Fruit fly (Drosophila melanogaster) whole organism, embryonic: ENCODE data around the gene CG42395.
A peak's percentile ranks its signal among the peaks of the same experiment; 100 is the strongest.

Experiments used
- Atf3 ChIP-seq: fragments of 200-800 bp; sonication (Bioruptor generic); optimal IDR thresholded peaks from 3 replicates; lab custom pipeline; 2016; ENCODE audit warnings: missing biosample characterization, missing genetic modification characterization
- CG10147 ChIP-seq: fragments of 200-800 bp; sonication (Bioruptor generic); optimal IDR thresholded peaks from 2 replicates; lab custom pipeline; 2019; ENCODE audit warnings: missing biosample characterization, mild to moderate bottlenecking, missing genetic modification characterization, moderate library complexity
- CG10431 ChIP-seq: fragments of 200-800 bp; sonication (Bioruptor generic); optimal IDR thresholded peaks from 3 replicates; lab custom pipeline; 2018; ENCODE audit warnings: missing biosample characterization, mild to moderate bottlenecking, missing genetic modification characterization
- CG10654 ChIP-seq: fragments of 200-800 bp; sonication (Bioruptor generic); optimal IDR thresholded peaks from 2 replicates; lab custom pipeline; 2016; ENCODE audit warnings: missing biosample characterization, missing genetic modification characterization
- CG11085 ChIP-seq: fragments of 200-800 bp; sonication (Bioruptor generic); IDR thresholded peaks from 2 replicates; pipeline ENCODE4 v1.3.6; 2022; ENCODE audit warnings: missing biosample characterization, missing genetic modification characterization
- CG11696 ChIP-seq: fragments of 200-800 bp; sonication (Bioruptor generic); IDR thresholded peaks from 2 replicates; pipeline ENCODE4 v1.3.6; 2022; ENCODE audit warnings: missing biosample characterization, missing genetic modification characterization
- CG12236 ChIP-seq: fragments of 200-800 bp; sonication (Bioruptor generic); optimal IDR thresholded peaks from 2 replicates; lab custom pipeline; 2016; ENCODE audit warnings: missing biosample characterization, missing genetic modification characterization
- CG13775 ChIP-seq: fragments of 200-800 bp; sonication (Bioruptor generic); optimal IDR thresholded peaks from 3 replicates; lab custom pipeline; 2017; ENCODE audit warnings: missing biosample characterization, mild to moderate bottlenecking, missing genetic modification characterization
- CG14441 ChIP-seq: fragments of 200-800 bp; sonication (Bioruptor generic); IDR thresholded peaks from 2 replicates; pipeline ENCODE4 v1.3.6; 2022; ENCODE audit warnings: missing biosample characterization, missing genetic modification characterization
- CG16815 ChIP-seq: fragments of 200-800 bp; sonication (Bioruptor generic); optimal IDR thresholded peaks from 3 replicates; lab custom pipeline; 2017; ENCODE audit warnings: missing biosample characterization, mild to moderate bottlenecking, missing genetic modification characterization
- CG17612 ChIP-seq: fragments of 200-800 bp; sonication (Bioruptor generic); IDR thresholded peaks from 2 replicates; pipeline ENCODE4 v1.3.6; 2022; ENCODE audit warnings: missing biosample characterization, missing genetic modification characterization
- CG2202 ChIP-seq: fragments of 200-800 bp; sonication (Bioruptor generic); optimal IDR thresholded peaks from 2 replicates; lab custom pipeline; 2018; ENCODE audit warnings: missing biosample characterization, mild to moderate bottlenecking, missing genetic modification characterization
- CG2678 ChIP-seq: fragments of 200-800 bp; sonication (Bioruptor generic); optimal IDR thresholded peaks from 3 replicates; lab custom pipeline; 2019; ENCODE audit warnings: missing biosample characterization, mild to moderate bottlenecking, missing genetic modification characterization, moderate library complexity
- CG30403 ChIP-seq: fragments of 200-800 bp; sonication (Bioruptor generic); optimal IDR thresholded peaks from 3 replicates; lab custom pipeline; 2016; ENCODE audit warnings: missing biosample characterization, missing genetic modification characterization
- CG32767 ChIP-seq: fragments of 200-800 bp; sonication (Bioruptor generic); IDR thresholded peaks from 2 replicates; pipeline ENCODE4 v1.3.6; 2022; ENCODE audit warnings: missing biosample characterization, missing genetic modification characterization
- CG4617 ChIP-seq: fragments of 200-800 bp; sonication (Bioruptor generic); optimal IDR thresholded peaks from 3 replicates; lab custom pipeline; 2016; ENCODE audit warnings: missing biosample characterization, missing genetic modification characterization, borderline replicate concordance
- CG4730 ChIP-seq: fragments of 200-800 bp; sonication (Bioruptor generic); IDR thresholded peaks from 2 replicates; pipeline ENCODE4 v1.3.6; 2022; ENCODE audit warnings: missing biosample characterization, missing genetic modification characterization
- CG7556 ChIP-seq: fragments of 200-800 bp; sonication (Bioruptor generic); optimal IDR thresholded peaks from 2 replicates; lab custom pipeline; 2017; ENCODE audit warnings: missing biosample characterization, mild to moderate bottlenecking, missing genetic modification characterization
- CG8359 ChIP-seq: fragments of 200-800 bp; sonication (Bioruptor generic); optimal IDR thresholded peaks from 2 replicates; lab custom pipeline; 2017; ENCODE audit warnings: missing biosample characterization, mild to moderate bottlenecking, missing genetic modification characterization, borderline replicate concordance
- CG8924 ChIP-seq: fragments of 200-800 bp; optimal IDR thresholded peaks from 3 replicates; lab custom pipeline; 2019; ENCODE audit warnings: missing biosample characterization, mild to moderate bottlenecking, missing genetic modification characterization, moderate library complexity
- CHES-1-like ChIP-seq: fragments of 200-800 bp; sonication (Bioruptor generic); optimal IDR thresholded peaks from 2 replicates; lab custom pipeline; 2016; ENCODE audit warnings: missing biosample characterization, missing genetic modification characterization
- CTCF ChIP-seq: fragments of 200-800 bp; sonication (Bioruptor generic); optimal IDR thresholded peaks from 2 replicates; lab custom pipeline; 2017; ENCODE audit warnings: missing biosample characterization, mild to moderate bottlenecking, missing genetic modification characterization, moderate library complexity
- Dip2 ChIP-seq: fragments of 200-800 bp; sonication (Bioruptor generic); IDR thresholded peaks from 2 replicates; pipeline ENCODE4 v1.3.6; 2022; ENCODE audit warnings: missing biosample characterization, missing genetic modification characterization
- Lhr ChIP-seq: fragments of 200-800 bp; sonication (Bioruptor generic); optimal IDR thresholded peaks from 3 replicates; lab custom pipeline; 2017; ENCODE audit warnings: mild to moderate bottlenecking, missing biosample characterization, missing genetic modification reagents, missing genetic modification characterization
- Lim3 ChIP-seq: fragments of 200-800 bp; sonication (Bioruptor generic); IDR thresholded peaks from 2 replicates; pipeline ENCODE4 v1.3.6; 2022; ENCODE audit warnings: missing biosample characterization, missing genetic modification characterization
- MESR4 ChIP-seq: fragments of 200-800 bp; sonication (Bioruptor generic); optimal IDR thresholded peaks from 2 replicates; lab custom pipeline; 2018; ENCODE audit warnings: missing biosample characterization, mild to moderate bottlenecking, missing genetic modification characterization, moderate library complexity
- Nf-YB ChIP-seq: fragments of 200-800 bp; sonication (Bioruptor generic); optimal IDR thresholded peaks from 3 replicates; lab custom pipeline; 2019; ENCODE audit warnings: missing biosample characterization, mild to moderate bottlenecking, missing genetic modification characterization, moderate library complexity
- Sry-β ChIP-seq: fragments of 200-800 bp; sonication (Bioruptor generic); optimal IDR thresholded peaks from 2 replicates; lab custom pipeline; 2018; ENCODE audit warnings: missing biosample characterization, mild to moderate bottlenecking, missing genetic modification characterization, moderate library complexity
- Vsx1 ChIP-seq: fragments of 200-800 bp; sonication (Bioruptor generic); optimal IDR thresholded peaks from 2 replicates; lab custom pipeline; 2017; ENCODE audit warnings: missing biosample characterization, mild to moderate bottlenecking, missing genetic modification characterization, missing genetic modification reagents
- ab ChIP-seq: fragments of 200-800 bp; sonication (Bioruptor generic); optimal IDR thresholded peaks from 2 replicates; lab custom pipeline; 2016; ENCODE audit warnings: missing biosample characterization, missing genetic modification characterization
- bab2 ChIP-seq: fragments of 200-800 bp; sonication (Bioruptor generic); optimal IDR thresholded peaks from 2 replicates; lab custom pipeline; 2016; ENCODE audit warnings: missing biosample characterization, missing genetic modification characterization
- dati ChIP-seq: fragments of 200-800 bp; sonication (Bioruptor generic); IDR thresholded peaks from 2 replicates; pipeline ENCODE4 v1.3.6; 2022; ENCODE audit warnings: missing biosample characterization, missing genetic modification characterization
- fd64A ChIP-seq: fragments of 200-800 bp; sonication (Bioruptor generic); optimal IDR thresholded peaks from 3 replicates; lab custom pipeline; 2018; ENCODE audit warnings: missing biosample characterization, mild to moderate bottlenecking, missing genetic modification characterization
- her ChIP-seq: fragments of 200-800 bp; sonication (Bioruptor generic); optimal IDR thresholded peaks from 2 replicates; lab custom pipeline; 2016; ENCODE audit warnings: missing biosample characterization, missing genetic modification characterization
- ind ChIP-seq: fragments of 200-800 bp; sonication (Bioruptor generic); optimal IDR thresholded peaks from 3 replicates; lab custom pipeline; 2016; ENCODE audit warnings: missing biosample characterization, missing genetic modification characterization
- kay ChIP-seq: fragments of 200-800 bp; sonication (Bioruptor generic); optimal IDR thresholded peaks from 2 replicates; lab custom pipeline; 2016; ENCODE audit warnings: missing biosample characterization, missing genetic modification characterization
- mam ChIP-seq: fragments of 200-800 bp; sonication (Bioruptor generic); optimal IDR thresholded peaks from 3 replicates; lab custom pipeline; 2016; ENCODE audit warnings: missing biosample characterization, missing genetic modification characterization
- nerfin-2 ChIP-seq: fragments of 200-800 bp; sonication (Bioruptor generic); IDR thresholded peaks from 2 replicates; pipeline ENCODE4 v1.3.6; 2022; ENCODE audit warnings: missing biosample characterization, missing genetic modification characterization; ENCODE audit not compliant: partially characterized antibody
- p53 ChIP-seq: fragments of 200-800 bp; sonication (Bioruptor generic); optimal IDR thresholded peaks from 2 replicates; lab custom pipeline; 2016; ENCODE audit warnings: missing biosample characterization, missing genetic modification characterization
- peb ChIP-seq: fragments of 200-800 bp; sonication (Bioruptor generic); IDR thresholded peaks from 2 replicates; pipeline ENCODE4 v1.3.6; 2022; ENCODE audit warnings: missing biosample characterization, missing genetic modification characterization
- salm ChIP-seq: fragments of 200-800 bp; sonication (Bioruptor generic); optimal IDR thresholded peaks from 2 replicates; lab custom pipeline; 2018; ENCODE audit warnings: missing biosample characterization, mild to moderate bottlenecking, missing genetic modification characterization
- sens ChIP-seq: fragments of 200-800 bp; sonication (Bioruptor generic); peaks from one replicate; lab custom pipeline; 2016; ENCODE audit warnings: missing biosample characterization, missing genetic modification characterization
- sens-2 ChIP-seq: fragments of 200-800 bp; sonication (Bioruptor generic); IDR thresholded peaks from 2 replicates; pipeline ENCODE4 v1.3.6; 2022; ENCODE audit warnings: missing biosample characterization, missing genetic modification characterization
- slbo ChIP-seq: fragments of 200-800 bp; sonication (Bioruptor generic); IDR thresholded peaks from 2 replicates; pipeline ENCODE4 v1.3.6; 2022; ENCODE audit warnings: missing biosample characterization, missing genetic modification characterization
- sr ChIP-seq: fragments of 200-800 bp; sonication (Bioruptor generic); IDR thresholded peaks from 3 replicates; pipeline ENCODE4 v1.3.6; 2022; ENCODE audit warnings: missing biosample characterization, missing genetic modification characterization
- stwl ChIP-seq: fragments of 200-800 bp; sonication (Bioruptor generic); optimal IDR thresholded peaks from 3 replicates; lab custom pipeline; 2018; ENCODE audit warnings: missing biosample characterization, mild to moderate bottlenecking, missing genetic modification characterization, moderate library complexity
- sug ChIP-seq: fragments of 200-800 bp; optimal IDR thresholded peaks from 2 replicates; lab custom pipeline; 2019; ENCODE audit warnings: missing biosample characterization, mild to moderate bottlenecking, missing genetic modification characterization, moderate library complexity
- toy ChIP-seq: fragments of 200-800 bp; sonication (Bioruptor generic); IDR thresholded peaks from 2 replicates; pipeline ENCODE4 v1.3.6; 2022; ENCODE audit warnings: missing biosample characterization, missing genetic modification characterization
- unpg ChIP-seq: fragments of 200-800 bp; sonication (Bioruptor generic); optimal IDR thresholded peaks from 3 replicates; lab custom pipeline; 2018; ENCODE audit warnings: missing biosample characterization, mild to moderate bottlenecking, missing genetic modification characterization, moderate library complexity
- vvl ChIP-seq: fragments of 200-800 bp; sonication (Bioruptor generic); IDR thresholded peaks from 2 replicates; pipeline ENCODE4 v1.3.6; 2022; ENCODE audit warnings: missing biosample characterization, missing genetic modification characterization

CG42395 gene

dm6 chrX:9553545-9554320, 22.3 kb downstream of the CG42395 start (continued):
- TF ChIP-seq salm (tag; lab: Kevin White, UChicago) (peak; percentile 74), CG16815 (peak; percentile 75), Atf3 (GFP tag; lab: Kevin White, UChicago) (peak; percentile 38), sr (GFP tag; lab: Robert Waterston, UW) (peak; percentile 37; the same call in 1 of the 3 replicates), stwl (peak; percentile 57), CG10654 (GFP tag; lab: Kevin White, UChicago) (peak; percentile 73), Vsx1 (GFP tag; lab: Kevin White, UChicago) (peak; percentile 76), Lhr (GFP tag; lab: Kevin White, UChicago) (peak; percentile 63), CG30403 (peak; percentile 90), CG10147 (GFP tag; lab: Kevin White, UChicago) (peak; percentile 75), p53 (GFP tag; lab: Kevin White, UChicago) (no peak), slbo (GFP tag; lab: Robert Waterston, UW) (peak; percentile 91), vvl (GFP tag; lab: Robert Waterston, UW) (peak; percentile 94), Nf-YB (peak; percentile 73), unpg (GFP tag; lab: Kevin White, UChicago) (peak; percentile 92), nerfin-2 (GFP tag; lab: Robert Waterston, UW) (no peak), CG13775 (GFP tag; lab: Kevin White, UChicago) (peak; percentile 85), sens (GFP tag; lab: Kevin White, UChicago) (peak; percentile 97), dati (GFP tag; lab: Robert Waterston, UW) (peak; percentile 40; the same call in 1 of the 2 replicates), CG2678 (peak; percentile 92), CG11085 (GFP tag; lab: Robert Waterston, UW) (peak; percentile 55; the same call in 1 of the 2 replicates), fd64A (peak; percentile 68), CG8359 (GFP tag; lab: Kevin White, UChicago) (peak; percentile 70), CG7556 (GFP tag; lab: Kevin White, UChicago) (peak; percentile 81), Lim3 (GFP tag; lab: Robert Waterston, UW) (0 out of 2 replicates have a peak, but pooled peaks have one; percentile 54), CG12236 (GFP tag; lab: Kevin White, UChicago) (peak; percentile 63), CG10431 (GFP tag; lab: Kevin White, UChicago) (peak; percentile 70), sug (tag; lab: Kevin White, UChicago) (peak; percentile 89), CHES-1-like (GFP tag; lab: Kevin White, UChicago) (peak; percentile 40), MESR4 (peak; percentile 93), CG4617 (peak; percentile 40), CG4730 (GFP tag; lab: Robert Waterston, UW) (peak; percentile 74), ab (GFP tag; lab: Kevin White, UChicago) (peak; percentile 55), CG8924 (peak; percentile 90), toy (GFP tag; lab: Robert Waterston, UW) (peak; percentile 58; the same call in 1 of the 2 replicates), CG11696 (0 out of 2 replicates have a peak, but pooled peaks have one; percentile 39), peb (peak; percentile 61; the same call in 1 of the 2 replicates), CG17612 (GFP tag; lab: Robert Waterston, UW) (peak; percentile 83), her (peak; percentile 65), kay (GFP tag; lab: Kevin White, UChicago) (peak; percentile 66), ind (peak; percentile 86), CTCF (GFP tag; lab: Kevin White, UChicago) (peak; percentile 46), mam (GFP tag; lab: Kevin White, UChicago) (peak; percentile 76), sens-2 (peak; percentile 55), bab2 (GFP tag; lab: Kevin White, UChicago) (peak; percentile 65), CG14441 (peak; percentile 83), Sry-β (peak; percentile 92), CG2202 (tag; lab: Kevin White, UChicago) (peak; percentile 76), Dip2 (GFP tag; lab: Robert Waterston, UW) (no peak), CG32767 (GFP tag; lab: Robert Waterston, UW) (peak; percentile 93)
